Worm (Caenorhabditis elegans): Measurements from ENCODE around the gene D1054.10.

DNA sequence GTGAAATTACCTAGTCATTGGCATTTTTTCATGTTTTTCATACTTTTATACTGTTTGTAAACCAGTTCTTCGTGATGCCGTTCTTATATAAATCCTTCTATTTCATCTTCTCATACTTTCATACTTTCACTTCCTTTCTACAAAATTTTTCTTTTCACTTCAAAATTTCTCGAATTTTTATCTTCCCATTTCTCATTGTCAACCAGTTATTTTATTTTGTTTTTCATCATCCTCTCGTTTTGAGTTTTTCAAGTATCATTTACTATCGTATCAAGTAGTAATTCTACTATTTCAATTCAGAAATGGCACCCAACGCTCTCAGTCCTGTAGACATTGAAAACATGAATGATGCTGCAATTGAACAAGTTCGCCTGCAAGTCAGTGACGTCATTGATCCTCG lies 34.0 kb downstream of the D1054.10 start, which contains the start of gene F28H7.8:
- TF ChIP-seq unc-42 (tag; optimal IDR thresholded peaks at IDR 0.05) (no peak), hlh-30 (tag; optimal IDR thresholded peaks at IDR 0.05; ENCODE audit: insufficient read depth) (no peak), C08G9.2 (tag; optimal IDR thresholded peaks at IDR 0.05) (no peak), pha-4 (tag; optimal IDR thresholded peaks at IDR 0.05) (no peak), Y22D7AL.16 (tag; optimal IDR thresholded peaks at IDR 0.05) (no peak), lim-6 (tag; optimal IDR thresholded peaks at IDR 0.05) (no peak)
